Fruit fly (Drosophila melanogaster): ENCODE measurements around the gene Rab35.

DNA sequence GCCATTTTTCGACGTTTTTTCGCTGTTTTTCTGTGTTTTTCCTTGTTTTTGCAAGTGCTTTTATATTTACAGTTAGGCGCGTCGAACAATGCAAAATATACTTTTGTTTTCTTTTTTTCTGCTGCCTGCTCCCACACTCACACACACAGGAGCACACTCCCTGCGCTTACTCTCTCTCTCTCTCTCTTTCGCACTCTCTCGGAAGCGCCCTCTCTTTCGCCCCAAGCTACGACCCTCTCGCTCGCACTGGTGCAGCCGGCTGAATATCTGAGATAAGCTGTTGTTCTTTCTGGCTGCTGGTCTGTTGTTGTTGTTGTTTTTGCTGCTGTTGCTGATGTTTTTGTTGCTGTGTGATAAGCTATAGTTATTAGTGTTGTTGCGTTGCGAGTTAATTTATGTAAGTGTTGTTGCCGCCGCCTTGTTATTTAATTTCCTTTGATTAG, 708 bp downstream of the Rab35 start:
- TF ChIP-seq CG9139 (GFP tag; optimal IDR thresholded peaks at IDR 0.05) = peak; percentile 32
- TF ChIP-seq Lpt (GFP tag; optimal IDR thresholded peaks at IDR 0.05) = peak; percentile 15
- TF ChIP-seq ss (GFP tag; optimal IDR thresholded peaks at IDR 0.05) = peak; percentile 38 to 70
- peak; percentile 28 for TF ChIP-seq Eip75B (GFP tag; optimal IDR thresholded peaks at IDR 0.05)
- TF ChIP-seq Blimp-1 (GFP tag; optimal IDR thresholded peaks at IDR 0.05) = peak; percentile 16
- no peak for TF ChIP-seq fd85E (GFP tag; optimal IDR thresholded peaks at IDR 0.05)
- no peak for TF ChIP-seq svp (GFP tag)
